Fruit fly (Drosophila melanogaster): ENCODE results near the gene CG15431.

CG15431 gene

DNA sequence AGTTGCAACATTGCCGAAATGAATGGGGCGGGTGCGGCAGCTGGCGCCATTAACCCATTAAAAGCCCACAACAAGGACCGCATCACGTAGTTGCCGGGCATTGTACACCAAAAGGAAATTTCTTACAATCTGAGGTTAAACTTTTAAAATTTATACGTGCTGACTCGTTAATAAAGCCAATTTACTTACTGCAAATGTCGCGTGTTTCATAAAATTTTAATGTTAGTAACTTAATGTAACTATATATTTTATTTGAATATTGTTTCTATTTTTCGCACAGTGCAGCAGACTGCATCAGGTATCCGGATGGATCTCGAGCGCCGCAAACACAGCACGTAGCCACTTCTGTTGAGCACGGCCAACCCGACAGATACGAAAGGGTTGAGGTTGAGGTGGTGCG is 24.2 kb downstream of the CG15431 start:
- TF ChIP-seq Ets96B (tag; optimal IDR thresholded peaks at IDR 0.05): peak; percentile 52
- TF ChIP-seq CG11294 (GFP tag; IDR thresholded peaks at IDR 0.05): no peak
- no peak for TF ChIP-seq fkh (GFP tag; optimal IDR thresholded peaks at IDR 0.05)
- no peak for TF ChIP-seq CG31627 (GFP tag; optimal IDR thresholded peaks at IDR 0.05)
- no peak for TF ChIP-seq vri (GFP tag; optimal IDR thresholded peaks at IDR 0.05)
- TF ChIP-seq CG16779 (tag; optimal IDR thresholded peaks at IDR 0.05): peak; percentile 19
- peak; percentile 51; the same call in 2 of the 3 replicates for TF ChIP-seq eg (GFP tag; IDR thresholded peaks at IDR 0.05)
- TF ChIP-seq CG10631 (GFP tag; optimal IDR thresholded peaks at IDR 0.05): peak; percentile 37
- peak; percentile 40 for TF ChIP-seq achi (GFP tag; optimal IDR thresholded peaks at IDR 0.05)
- TF ChIP-seq fd85E (GFP tag; optimal IDR thresholded peaks at IDR 0.05): no peak
- TF ChIP-seq CG3919 (GFP tag; optimal IDR thresholded peaks at IDR 0.05): peak; percentile 42
- peak; percentile 4 for TF ChIP-seq Smox (GFP tag; optimal IDR thresholded peaks at IDR 0.05)
- peak; percentile 20 for TF ChIP-seq topi (GFP tag; optimal IDR thresholded peaks at IDR 0.05)
- TF ChIP-seq svp (GFP tag): peak; percentile 66
- TF ChIP-seq CG1621 (tag; optimal IDR thresholded peaks at IDR 0.05): peak; percentile 26
- TF ChIP-seq CG8119 (GFP tag; IDR thresholded peaks at IDR 0.05): peak; percentile 41; the same call in 1 of the 3 replicates
- peak; percentile 18 for TF ChIP-seq cyc (GFP tag; optimal IDR thresholded peaks at IDR 0.05)
- TF ChIP-seq Gug (GFP tag; IDR thresholded peaks at IDR 0.05): 0 out of 2 replicates have a peak, but pooled peaks have one; percentile 21
- TF ChIP-seq CG6808 (GFP tag; optimal IDR thresholded peaks at IDR 0.05): peak; percentile 31
- TF ChIP-seq CG8632 (GFP tag; optimal IDR thresholded peaks at IDR 0.05): peak; percentile 32
- no peak for TF ChIP-seq Eip93F (GFP tag; optimal IDR thresholded peaks at IDR 0.05)
- TF ChIP-seq Hr39 (GFP tag; optimal IDR thresholded peaks at IDR 0.05): no peak
- TF ChIP-seq Hr4 (GFP tag; optimal IDR thresholded peaks at IDR 0.05): peak; percentile 28
- peak; percentile 61 for TF ChIP-seq CG10669 (GFP tag; optimal IDR thresholded peaks at IDR 0.05)
- peak; percentile 20 for TF ChIP-seq CG9139 (GFP tag; optimal IDR thresholded peaks at IDR 0.05)
- TF ChIP-seq pdm3 (GFP tag; optimal IDR thresholded peaks at IDR 0.05): peak; percentile 31
- peak; percentile 59 for TF ChIP-seq CG3032 (tag; optimal IDR thresholded peaks at IDR 0.05)
- peak; percentile 33 for TF ChIP-seq Eip75B (GFP tag; optimal IDR thresholded peaks at IDR 0.05)
- TF ChIP-seq acj6 (GFP tag; optimal IDR thresholded peaks at IDR 0.05): peak; percentile 31
- TF ChIP-seq ss (GFP tag; optimal IDR thresholded peaks at IDR 0.05): peak; percentile 24 to 60
- no peak for TF ChIP-seq Sox15 (GFP tag; optimal IDR thresholded peaks at IDR 0.05)
- peak; percentile 34 for TF ChIP-seq spab (GFP tag; optimal IDR thresholded peaks at IDR 0.05)
- peak; percentile 25 for TF ChIP-seq CG8319 (GFP tag; optimal IDR thresholded peaks at IDR 0.05)
- no peak for TF ChIP-seq CG11762 (GFP tag; optimal IDR thresholded peaks at IDR 0.05; ENCODE audit: insufficient read depth)
- TF ChIP-seq CG6163 (GFP tag; IDR thresholded peaks at IDR 0.05): peak; percentile 48; the same call in 1 of the 3 replicates
- peak; percentile 24 for TF ChIP-seq lz (GFP tag; optimal IDR thresholded peaks at IDR 0.05)
- TF ChIP-seq Lpt (GFP tag; optimal IDR thresholded peaks at IDR 0.05): no peak
- TF ChIP-seq CG32006 (GFP tag; optimal IDR thresholded peaks at IDR 0.05): peak; percentile 51
- TF ChIP-seq CG7368 (GFP tag; optimal IDR thresholded peaks at IDR 0.05): no peak
- no peak for TF ChIP-seq CG11902 (GFP tag; optimal IDR thresholded peaks at IDR 0.05)
- TF ChIP-seq Hr38 (GFP tag; optimal IDR thresholded peaks at IDR 0.05): no peak
- TF ChIP-seq OdsH (GFP tag; optimal IDR thresholded peaks at IDR 0.05): peak; percentile 33
- TF ChIP-seq net (GFP tag; optimal IDR thresholded peaks at IDR 0.05): no peak
- peak; percentile 10 for TF ChIP-seq fd59A (GFP tag; optimal IDR thresholded peaks at IDR 0.05)
- TF ChIP-seq dac (GFP tag; optimal IDR thresholded peaks at IDR 0.05): no peak
- peak; percentile 43 for TF ChIP-seq Met (GFP tag; optimal IDR thresholded peaks at IDR 0.05)
- peak; percentile 20 for TF ChIP-seq CG6792 (GFP tag; optimal IDR thresholded peaks at IDR 0.05)
- peak; percentile 44 for TF ChIP-seq esn (GFP tag; optimal IDR thresholded peaks at IDR 0.05)
- TF ChIP-seq salr (GFP tag; optimal IDR thresholded peaks at IDR 0.05): no peak
- peak; percentile 4 for TF ChIP-seq CG6276 (GFP tag; optimal IDR thresholded peaks at IDR 0.05)
- TF ChIP-seq CG4318 (GFP tag; optimal IDR thresholded peaks at IDR 0.05): peak; percentile 33
- no peak for TF ChIP-seq Ets21C (GFP tag; optimal IDR thresholded peaks at IDR 0.05)
- TF ChIP-seq Eip78C (GFP tag): peak; percentile 82

Measured in whole organism, prepupa.